Fruit fly (Drosophila melanogaster) whole organism, embryonic: ENCODE results near the gene dpr14.

ENCODE experiments used
- Asciz ChIP-seq: fragments of 200-800 bp; sonication (Bioruptor generic); optimal IDR thresholded peaks from 2 replicates; lab custom pipeline; 2017; ENCODE audit warnings: missing biosample characterization, mild to moderate bottlenecking, missing genetic modification characterization, missing genetic modification reagents
- Atf-2 ChIP-seq: fragments of 200-800 bp; sonication (Bioruptor generic); optimal IDR thresholded peaks from 2 replicates; lab custom pipeline; 2016; ENCODE audit warnings: missing biosample characterization, missing genetic modification characterization
- CG10654 ChIP-seq: fragments of 200-800 bp; sonication (Bioruptor generic); optimal IDR thresholded peaks from 2 replicates; lab custom pipeline; 2016; ENCODE audit warnings: missing biosample characterization, missing genetic modification characterization
- CG11398 ChIP-seq: fragments of 200-800 bp; sonication (Bioruptor generic); optimal IDR thresholded peaks from 2 replicates; lab custom pipeline; 2016; ENCODE audit warnings: missing biosample characterization, missing genetic modification characterization
- CG11504 ChIP-seq: fragments of 200-800 bp; sonication (Bioruptor generic); optimal IDR thresholded peaks from 3 replicates; lab custom pipeline; 2019; ENCODE audit warnings: missing biosample characterization, mild to moderate bottlenecking, missing genetic modification characterization, moderate library complexity
- CG12236 ChIP-seq: fragments of 200-800 bp; sonication (Bioruptor generic); optimal IDR thresholded peaks from 2 replicates; lab custom pipeline; 2016; ENCODE audit warnings: missing biosample characterization, missing genetic modification characterization
- CG13424 ChIP-seq: fragments of 200-800 bp; sonication (Bioruptor generic); optimal IDR thresholded peaks from 2 replicates; lab custom pipeline; 2019; ENCODE audit warnings: missing biosample characterization, mild to moderate bottlenecking, missing genetic modification characterization, moderate library complexity
- CG14014 ChIP-seq: fragments of 200-800 bp; sonication (Bioruptor generic); IDR thresholded peaks from 2 replicates; pipeline ENCODE4 v1.3.6; 2022; ENCODE audit warnings: missing biosample characterization, missing genetic modification characterization
- CG15514 ChIP-seq: fragments of 200-800 bp; sonication (Bioruptor generic); optimal IDR thresholded peaks from 3 replicates; lab custom pipeline; 2017; ENCODE audit warnings: missing biosample characterization, missing genetic modification characterization, mild to moderate bottlenecking, moderate library complexity, missing genetic modification reagents
- CG16779 ChIP-seq: fragments of 200-800 bp; sonication (Bioruptor generic); IDR thresholded peaks from 2 replicates; pipeline ENCODE4 v1.3.6; 2022; ENCODE audit warnings: missing biosample characterization, missing genetic modification characterization
- CG2116 ChIP-seq: fragments of 200-800 bp; sonication (Bioruptor generic); optimal IDR thresholded peaks from 3 replicates; lab custom pipeline; 2018; ENCODE audit warnings: missing biosample characterization, mild to moderate bottlenecking, missing genetic modification characterization
- CG2129 ChIP-seq: fragments of 200-800 bp; sonication (Bioruptor generic); IDR thresholded peaks from 2 replicates; pipeline ENCODE4 v1.3.6; 2022; ENCODE audit warnings: missing biosample characterization, missing genetic modification characterization; ENCODE audit not compliant: partially characterized antibody
- CG2712 ChIP-seq: fragments of 200-800 bp; optimal IDR thresholded peaks from 3 replicates; lab custom pipeline; 2019; ENCODE audit warnings: missing biosample characterization, mild to moderate bottlenecking, missing genetic modification characterization, moderate library complexity
- CG30020 ChIP-seq: fragments of 200-800 bp; optimal IDR thresholded peaks from 2 replicates; lab custom pipeline; 2019; ENCODE audit warnings: missing biosample characterization, mild to moderate bottlenecking, missing genetic modification characterization, moderate library complexity
- CG3847 ChIP-seq: fragments of 200-800 bp; sonication (Bioruptor generic); IDR thresholded peaks from 2 replicates; pipeline ENCODE4 v1.3.6; 2022; ENCODE audit warnings: missing biosample characterization, missing genetic modification characterization
- CG6254 ChIP-seq: fragments of 200-800 bp; sonication (Bioruptor generic); optimal IDR thresholded peaks from 3 replicates; lab custom pipeline; 2017; ENCODE audit warnings: mild to moderate bottlenecking, missing biosample characterization, missing genetic modification reagents, missing genetic modification characterization
- CG6272 ChIP-seq: fragments of 200-800 bp; sonication (Bioruptor generic); IDR thresholded peaks from 2 replicates; pipeline ENCODE4 v1.3.6; 2022; ENCODE audit warnings: missing biosample characterization, missing genetic modification characterization
- CG8359 ChIP-seq: fragments of 200-800 bp; sonication (Bioruptor generic); optimal IDR thresholded peaks from 2 replicates; lab custom pipeline; 2017; ENCODE audit warnings: missing biosample characterization, mild to moderate bottlenecking, missing genetic modification characterization, borderline replicate concordance
- CG8765 ChIP-seq: fragments of 200-800 bp; sonication (Bioruptor generic); IDR thresholded peaks from 2 replicates; pipeline ENCODE4 v1.3.6; 2022; ENCODE audit warnings: missing biosample characterization, missing genetic modification characterization
- CoRest ChIP-seq: fragments of 200-800 bp; sonication (Bioruptor generic); optimal IDR thresholded peaks from 3 replicates; lab custom pipeline; 2018; ENCODE audit warnings: missing biosample characterization, mild to moderate bottlenecking, missing genetic modification characterization, moderate library complexity
- CrebB ChIP-seq: fragments of 200-800 bp; sonication (Bioruptor generic); optimal IDR thresholded peaks from 3 replicates; lab custom pipeline; 2018; ENCODE audit warnings: missing biosample characterization, mild to moderate bottlenecking, missing genetic modification characterization
- Doc2 ChIP-seq: fragments of 200-800 bp; sonication (Bioruptor generic); IDR thresholded peaks from 2 replicates; pipeline ENCODE4 v1.3.6; 2022; ENCODE audit warnings: missing biosample characterization, missing genetic modification characterization
- Doc3 ChIP-seq: fragments of 200-800 bp; sonication (Bioruptor generic); IDR thresholded peaks from 3 replicates; pipeline ENCODE4 v1.3.6; 2022; ENCODE audit warnings: missing biosample characterization, missing genetic modification characterization; ENCODE audit not compliant: partially characterized antibody
- E2f1 ChIP-seq: fragments of 200-800 bp; sonication (Bioruptor generic); IDR thresholded peaks from 2 replicates; pipeline ENCODE4 v1.3.6; 2022; ENCODE audit warnings: missing biosample characterization, missing genetic modification characterization
- ERR ChIP-seq: fragments of 200-800 bp; sonication (Bioruptor generic); optimal IDR thresholded peaks from 2 replicates; lab custom pipeline; 2016; ENCODE audit warnings: missing biosample characterization, missing genetic modification characterization
- Ets97D ChIP-seq: fragments of 200-800 bp; sonication (Bioruptor generic); optimal IDR thresholded peaks from 3 replicates; lab custom pipeline; 2016; ENCODE audit warnings: missing biosample characterization, missing genetic modification characterization
- H15 ChIP-seq: fragments of 200-800 bp; sonication (Bioruptor generic); IDR thresholded peaks from 3 replicates; pipeline ENCODE4 v1.3.6; 2022; ENCODE audit warnings: missing biosample characterization, missing genetic modification characterization
- H2.0 ChIP-seq: fragments of 200-800 bp; sonication (Bioruptor generic); IDR thresholded peaks from 2 replicates; pipeline ENCODE4 v1.3.6; 2022; ENCODE audit warnings: missing biosample characterization, missing genetic modification characterization
- Hey ChIP-seq: fragments of 200-800 bp; sonication (Bioruptor generic); optimal IDR thresholded peaks from 3 replicates; lab custom pipeline; 2018; ENCODE audit warnings: missing biosample characterization, mild to moderate bottlenecking, missing genetic modification characterization
- Lpt ChIP-seq: fragments of >200 bp; optimal IDR thresholded peaks from 2 replicates; lab custom pipeline; 2018; ENCODE audit warnings: missing biosample characterization, missing genetic modification characterization
- MBD-R2 ChIP-seq: fragments of 200-800 bp; sonication (Bioruptor generic); IDR thresholded peaks from 2 replicates; pipeline ENCODE4 v1.3.6; 2022; ENCODE audit warnings: missing biosample characterization, missing genetic modification characterization
- NFAT ChIP-seq: fragments of 200-800 bp; sonication (Bioruptor generic); IDR thresholded peaks from 2 replicates; pipeline ENCODE4 v1.3.6; 2022; ENCODE audit warnings: missing biosample characterization, missing genetic modification characterization
- NfI ChIP-seq: fragments of 200-800 bp; sonication (Bioruptor generic); optimal IDR thresholded peaks from 3 replicates; lab custom pipeline; 2018; ENCODE audit warnings: missing biosample characterization, mild to moderate bottlenecking, missing genetic modification characterization, moderate library complexity
- Poxn ChIP-seq: fragments of 200-800 bp; sonication (Bioruptor generic); IDR thresholded peaks from 2 replicates; pipeline ENCODE4 v1.3.6; 2022; ENCODE audit warnings: missing biosample characterization, missing genetic modification characterization
- Sry-δ ChIP-seq: fragments of 200-800 bp; sonication (Bioruptor generic); optimal IDR thresholded peaks from 2 replicates; lab custom pipeline; 2016; ENCODE audit warnings: missing biosample characterization, missing genetic modification characterization
- Ssrp ChIP-seq: fragments of 200-800 bp; sonication (Bioruptor generic); optimal IDR thresholded peaks from 2 replicates; lab custom pipeline; 2018; ENCODE audit warnings: missing biosample characterization, mild to moderate bottlenecking, missing genetic modification characterization, moderate library complexity
- Xbp1 ChIP-seq: fragments of 200-800 bp; sonication (Bioruptor generic); optimal IDR thresholded peaks from 3 replicates; lab custom pipeline; 2016; ENCODE audit warnings: missing biosample characterization, mild to moderate bottlenecking, missing genetic modification characterization
- ac ChIP-seq: fragments of 200-800 bp; sonication (Bioruptor generic); optimal IDR thresholded peaks from 3 replicates; lab custom pipeline; 2017; ENCODE audit warnings: missing biosample characterization, mild to moderate bottlenecking, missing genetic modification characterization
- al ChIP-seq: fragments of 200-800 bp; sonication (Bioruptor generic); IDR thresholded peaks from 2 replicates; pipeline ENCODE4 v1.3.6; 2022; ENCODE audit warnings: missing biosample characterization, missing genetic modification characterization
- ase ChIP-seq: fragments of 200-800 bp; sonication (Bioruptor generic); IDR thresholded peaks from 3 replicates; pipeline ENCODE4 v1.3.6; 2022; ENCODE audit warnings: missing biosample characterization, missing genetic modification characterization
- jigr1 ChIP-seq: fragments of 200-800 bp; sonication (Bioruptor generic); IDR thresholded peaks from 3 replicates; pipeline ENCODE4 v1.3.6; 2022; ENCODE audit warnings: missing biosample characterization, missing genetic modification characterization
- mam ChIP-seq: fragments of 200-800 bp; sonication (Bioruptor generic); optimal IDR thresholded peaks from 3 replicates; lab custom pipeline; 2016; ENCODE audit warnings: missing biosample characterization, missing genetic modification characterization
- mirr ChIP-seq: fragments of 200-800 bp; sonication (Bioruptor generic); optimal IDR thresholded peaks from 3 replicates; lab custom pipeline; 2018; ENCODE audit warnings: missing biosample characterization, mild to moderate bottlenecking, missing genetic modification characterization
- p53 ChIP-seq: fragments of 200-800 bp; sonication (Bioruptor generic); optimal IDR thresholded peaks from 2 replicates; lab custom pipeline; 2016; ENCODE audit warnings: missing biosample characterization, missing genetic modification characterization
- pita ChIP-seq: fragments of 200-800 bp; sonication (Bioruptor generic); optimal IDR thresholded peaks from 2 replicates; lab custom pipeline; 2017; ENCODE audit warnings: missing biosample characterization, mild to moderate bottlenecking, missing genetic modification characterization
- schlank ChIP-seq: fragments of 200-800 bp; sonication (Bioruptor generic); optimal IDR thresholded peaks from 2 replicates; lab custom pipeline; 2018; ENCODE audit warnings: missing biosample characterization, mild to moderate bottlenecking, missing genetic modification characterization
- sima ChIP-seq: fragments of 200-800 bp; sonication (Bioruptor generic); optimal IDR thresholded peaks from 2 replicates; lab custom pipeline; 2016; ENCODE audit warnings: missing biosample characterization, missing genetic modification characterization
- slbo ChIP-seq: fragments of 200-800 bp; sonication (Bioruptor generic); IDR thresholded peaks from 2 replicates; pipeline ENCODE4 v1.3.6; 2022; ENCODE audit warnings: missing biosample characterization, missing genetic modification characterization
- tio ChIP-seq: fragments of 200-800 bp; sonication (Bioruptor generic); optimal IDR thresholded peaks from 2 replicates; lab custom pipeline; 2017; ENCODE audit warnings: missing biosample characterization, missing genetic modification characterization, inconsistent platforms
- vvl ChIP-seq: fragments of 200-800 bp; sonication (Bioruptor generic); IDR thresholded peaks from 2 replicates; pipeline ENCODE4 v1.3.6; 2022; ENCODE audit warnings: missing biosample characterization, missing genetic modification characterization
- zf30C ChIP-seq: fragments of 200-800 bp; sonication (Bioruptor generic); optimal IDR thresholded peaks from 3 replicates; lab custom pipeline; 2018; ENCODE audit warnings: missing biosample characterization, mild to moderate bottlenecking, missing genetic modification characterization

dpr14 gene

DNA sequence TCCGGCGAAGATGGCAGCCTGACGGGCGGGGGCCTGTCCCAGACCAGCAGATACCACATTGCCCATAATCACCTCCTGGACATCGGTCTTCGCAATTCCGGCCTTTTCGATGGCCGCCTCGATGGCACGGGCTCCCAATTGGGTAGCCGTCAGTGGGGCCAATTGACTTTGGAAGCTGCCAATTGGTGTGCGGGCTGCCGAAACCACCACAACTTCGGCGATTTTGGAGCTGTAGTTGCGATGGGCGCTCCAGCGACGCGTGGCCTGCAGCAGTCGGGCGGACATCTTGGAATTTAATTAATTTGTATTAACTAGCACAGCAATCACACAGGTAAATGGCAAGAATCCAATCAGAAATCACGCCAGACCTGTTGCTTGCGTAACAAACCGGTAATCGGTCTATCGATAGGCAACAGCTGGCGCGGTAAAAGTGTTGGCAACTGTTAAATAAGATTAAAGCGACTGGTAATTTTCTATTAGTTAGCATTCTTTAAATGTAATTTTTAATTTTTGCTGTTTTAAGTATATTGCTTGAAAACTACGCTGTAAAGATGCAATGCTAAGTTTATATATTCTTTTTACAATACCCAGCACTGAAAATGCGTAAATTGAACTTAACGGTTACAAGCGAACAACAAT is 19.6 kb downstream of the dpr14 start, which contains the start of gene Acat1 (continued):
- peak; percentile 56 for TF ChIP-seq Asciz
- 0 out of 3 replicates have a peak, but pooled peaks have one; percentile 17 for TF ChIP-seq Doc3
- no peak for TF ChIP-seq CG30020 (tag; lab: Kevin White, UChicago)
- TF ChIP-seq CG2116 (GFP tag; lab: Kevin White, UChicago), result peak; percentile 73
- TF ChIP-seq Doc2 (GFP tag; lab: Robert Waterston, UW), result no peak
- TF ChIP-seq CG13424 (tag; lab: Kevin White, UChicago), result peak; percentile 31
- TF ChIP-seq ac (GFP tag; lab: Kevin White, UChicago), result no peak
- no peak for TF ChIP-seq CG8765 (GFP tag; lab: Robert Waterston, UW)
- no peak for TF ChIP-seq ase (GFP tag; lab: Robert Waterston, UW)
- TF ChIP-seq slbo, result peak; percentile 65
- TF ChIP-seq jigr1 (GFP tag; lab: Robert Waterston, UW), result no peak
- TF ChIP-seq CG2129 (GFP tag; lab: Robert Waterston, UW), result no peak
- TF ChIP-seq CG14014, result peak; percentile 18; the same call in 1 of the 2 replicates
- TF ChIP-seq al (GFP tag; lab: Robert Waterston, UW), result peak; percentile 7; the same call in 1 of the 2 replicates
- no peak for TF ChIP-seq ERR
- TF ChIP-seq Sry-δ (GFP tag; lab: Kevin White, UChicago), result peak; percentile 42
- TF ChIP-seq Xbp1, result peak; percentile 56
- TF ChIP-seq E2f1, result peak; percentile 22; the same call in 1 of the 2 replicates
- peak; percentile 64 for TF ChIP-seq mam (GFP tag; lab: Kevin White, UChicago)
- TF ChIP-seq mirr, result no peak
- peak; percentile 60; the same call in 1 of the 2 replicates for TF ChIP-seq MBD-R2 (GFP tag; lab: Robert Waterston, UW)
- no peak for TF ChIP-seq CG16779 (GFP tag; lab: Robert Waterston, UW)
- peak; percentile 66 for TF ChIP-seq CG15514
- TF ChIP-seq Ets97D (GFP tag; lab: Kevin White, UChicago), result peak; percentile 53
- TF ChIP-seq CrebB, result no peak
- peak; percentile 53; the same call in 1 of the 2 replicates for TF ChIP-seq CG3847 (GFP tag; lab: Robert Waterston, UW)
- peak; percentile 64 for TF ChIP-seq CG2712 (tag; lab: Kevin White, UChicago)
- no peak for TF ChIP-seq CG8359 (GFP tag; lab: Kevin White, UChicago)
- TF ChIP-seq Hey (tag; lab: Kevin White, UChicago), result no peak
- TF ChIP-seq CG12236, result peak; percentile 15
- no peak for TF ChIP-seq NFAT (GFP tag; lab: Robert Waterston, UW)
- TF ChIP-seq vvl (GFP tag; lab: Robert Waterston, UW), result peak; percentile 83
- no peak for TF ChIP-seq schlank (tag; lab: Kevin White, UChicago)
- TF ChIP-seq Lpt (GFP tag; lab: Kevin White, UChicago), result no peak

DNA sequence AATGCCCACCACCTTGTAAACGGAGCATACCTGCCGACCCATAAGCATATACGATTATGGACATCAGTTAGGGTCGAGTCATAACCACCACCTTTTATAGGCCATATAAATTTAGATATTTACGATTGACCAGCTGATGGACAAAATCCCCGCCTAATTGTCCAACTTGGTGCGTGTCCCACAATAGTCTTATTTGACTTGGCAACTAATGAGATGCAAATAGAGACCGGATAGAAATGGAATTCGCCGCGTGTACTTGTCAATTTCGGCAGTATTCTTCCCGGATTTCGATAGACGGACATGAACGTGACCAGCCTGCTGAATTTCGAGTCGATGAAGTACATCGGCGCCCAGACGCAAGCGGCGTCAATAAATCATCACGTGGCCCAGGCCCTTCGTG is 23.7 kb downstream of the dpr14 start, which contains the start of gene Ir7g:
TSS of gene Ir7g (plus strand) at position 301 of the 400 bp plus-strand sequence.
- TF ChIP-seq NfI (GFP tag; lab: Kevin White, UChicago), result no peak
- TF ChIP-seq p53 (GFP tag; lab: Kevin White, UChicago), result no peak
- TF ChIP-seq CG11398 (GFP tag; lab: Kevin White, UChicago), result no peak
- TF ChIP-seq Atf-2 (GFP tag; lab: Kevin White, UChicago), result no peak
- TF ChIP-seq CG11504, result no peak
- no peak for TF ChIP-seq Poxn (GFP tag; lab: Robert Waterston, UW)
- TF ChIP-seq H2.0 (GFP tag; lab: Robert Waterston, UW), result no peak
- no peak for TF ChIP-seq tio
- no peak for TF ChIP-seq H15 (GFP tag; lab: Robert Waterston, UW)
- TF ChIP-seq zf30C, result no peak
- no peak for TF ChIP-seq CG6254
- no peak for TF ChIP-seq sima (GFP tag; lab: Kevin White, UChicago)
- TF ChIP-seq CG10654 (GFP tag; lab: Kevin White, UChicago), result no peak
- TF ChIP-seq CoRest, result no peak
- no peak for TF ChIP-seq CG6272 (GFP tag; lab: Robert Waterston, UW)
- TF ChIP-seq Ssrp (tag; lab: Kevin White, UChicago), result no peak
- TF ChIP-seq pita (GFP tag; lab: Kevin White, UChicago), result no peak
- TF ChIP-seq, all 482 proteins: peak for 0
